Worm (Caenorhabditis elegans): ENCODE results near the gene inx-18.

The inx-18 gene

ce11 chrIV:657932-658331, 51.8 kb downstream of the inx-18 start (continued):
- TF ChIP-seq nhr-90 (tag; optimal IDR thresholded peaks at IDR 0.05; ENCODE audit: poor library complexity) (peak; percentile 89), ceh-82 (tag; optimal IDR thresholded peaks at IDR 0.05) (peak; percentile 56 to 77 (median 59)), ama-1 (optimal IDR thresholded peaks at IDR 0.05) (peak; percentile 68), sup-37 (GFP tag; optimal IDR thresholded peaks at IDR 0.05) (peak; percentile 60), zip-4 (GFP tag; optimal IDR thresholded peaks at IDR 0.05) (peak; percentile 63), C16A3.4 (tag; optimal IDR thresholded peaks at IDR 0.05) (peak; percentile 64), fkh-8 (tag; optimal IDR thresholded peaks at IDR 0.05) (peak; percentile 59), dsc-1 (tag; optimal IDR thresholded peaks at IDR 0.05) (peak; percentile 88), unc-98 (GFP tag; IDR thresholded peaks at IDR 0.05) (peak; percentile 54; the same call in 1 of the 2 replicates), grh-1 (GFP tag; IDR thresholded peaks at IDR 0.05) (peak; percentile 70), fkh-4 (tag; optimal IDR thresholded peaks at IDR 0.05; ENCODE audit: borderline replicate concordance) (no peak), pax-3 (tag; optimal IDR thresholded peaks at IDR 0.05) (no peak), ztf-11 (tag; optimal IDR thresholded peaks at IDR 0.05) (peak in 1 of 2 experiments; percentile 29), hlh-17 (GFP tag; optimal IDR thresholded peaks at IDR 0.05; ENCODE audit: borderline replicate concordance) (no peak), aha-1 (tag; optimal IDR thresholded peaks at IDR 0.05) (no peak), isw-1 (GFP tag; IDR thresholded peaks at IDR 0.05) (peak; percentile 21; the same call in 1 of the 2 replicates), mef-2 (tag; optimal IDR thresholded peaks at IDR 0.05) (no peak), C34B4.2 (tag; optimal IDR thresholded peaks at IDR 0.05) (no peak), xbp-1 (tag; optimal IDR thresholded peaks at IDR 0.05) (peak; percentile 75), ceh-8 (GFP tag; optimal IDR thresholded peaks at IDR 0.05) (no peak), mab-9 (GFP tag; IDR thresholded peaks at IDR 0.05) (no peak), efl-3 (GFP tag; optimal IDR thresholded peaks at IDR 0.05) (no peak), rnt-1 (tag; optimal IDR thresholded peaks at IDR 0.05) (peak; percentile 94), pag-3 (tag; optimal IDR thresholded peaks at IDR 0.05; ENCODE audit: borderline replicate concordance, insufficient read depth) (no peak), nhr-84 (tag; optimal IDR thresholded peaks at IDR 0.05) (no peak), nhr-77 (tag; optimal IDR thresholded peaks at IDR 0.05) (peak; percentile 24), lin-15B (tag; optimal IDR thresholded peaks at IDR 0.05) (peak; percentile 22), mdl-1 (tag; optimal IDR thresholded peaks at IDR 0.05) (peak in 1 of 2 experiments; percentile 52), hpl-2 (GFP tag; optimal IDR thresholded peaks at IDR 0.05) (no peak), ets-5 (GFP tag; IDR thresholded peaks at IDR 0.05) (no peak), hlh-4 (tag; optimal IDR thresholded peaks at IDR 0.05) (no peak), egl-13 (tag; optimal IDR thresholded peaks at IDR 0.05) (peak; percentile 7), lir-3 (tag; optimal IDR thresholded peaks at IDR 0.05; ENCODE audit: poor library complexity) (peak; percentile 53), fkh-10 (GFP tag; optimal IDR thresholded peaks at IDR 0.05) (no peak), nhr-20 (tag; optimal IDR thresholded peaks at IDR 0.05) (peak; percentile 81), nhr-85 (tag) (peak; percentile 80), pqm-1 (tag; optimal IDR thresholded peaks at IDR 0.05) (no peak), unc-86 (tag; optimal IDR thresholded peaks at IDR 0.05) (peak; percentile 51)

ce11 chrIV:658497-659177, 52.5 kb downstream of the inx-18 start:
- TF ChIP-seq lir-3 (tag; optimal IDR thresholded peaks at IDR 0.05; ENCODE audit: poor library complexity) (no peak), unc-130 (tag; optimal IDR thresholded peaks at IDR 0.05) (no peak), nhr-84 (tag; optimal IDR thresholded peaks at IDR 0.05) (no peak), rnt-1 (tag; optimal IDR thresholded peaks at IDR 0.05) (no peak), fkh-8 (tag; optimal IDR thresholded peaks at IDR 0.05) (peak; percentile 18), pag-3 (tag; optimal IDR thresholded peaks at IDR 0.05; ENCODE audit: borderline replicate concordance, insufficient read depth) (no peak), ceh-82 (tag; optimal IDR thresholded peaks at IDR 0.05) (no peak), zip-4 (GFP tag; optimal IDR thresholded peaks at IDR 0.05) (no peak), nhr-77 (tag; optimal IDR thresholded peaks at IDR 0.05) (no peak), sox-4 (tag; optimal IDR thresholded peaks at IDR 0.05) (no peak), nhr-85 (tag) (no peak), nhr-47 (tag; optimal IDR thresholded peaks at IDR 0.05) (no peak), dsc-1 (tag; optimal IDR thresholded peaks at IDR 0.05) (no peak), pqm-1 (tag; optimal IDR thresholded peaks at IDR 0.05) (no peak), dpl-1 (GFP tag; optimal IDR thresholded peaks at IDR 0.05) (no peak), fkh-10 (GFP tag; optimal IDR thresholded peaks at IDR 0.05) (no peak), lin-15B (tag; optimal IDR thresholded peaks at IDR 0.05) (no peak), lin-39 (tag; optimal IDR thresholded peaks at IDR 0.05) (no peak), nhr-12 (tag; optimal IDR thresholded peaks at IDR 0.05) (no peak), ama-1 (optimal IDR thresholded peaks at IDR 0.05) (no peak), mep-1 (tag; optimal IDR thresholded peaks at IDR 0.05) (peak; percentile 14), jun-1 (tag; optimal IDR thresholded peaks at IDR 0.05) (no peak), lin-35 (GFP tag; optimal IDR thresholded peaks at IDR 0.05) (peak in 1 of 2 experiments; percentile 21)
